Worm (Caenorhabditis elegans) whole organism, L3 larva: ENCODE measurements around the gene spl-2.

ENCODE experiments used
- ZK546.5 ChIP-seq: sonication (generic microtip); optimal IDR thresholded peaks from 2 replicates; lab custom pipeline; 2017; ENCODE audit warnings: missing biosample characterization, missing genetic modification characterization
- ama-1 ChIP-seq: fragments of 150-350 bp; optimal IDR thresholded peaks from 2 replicates; lab custom pipeline; 2018
- ceh-16 ChIP-seq: sonication (generic microtip); optimal IDR thresholded peaks from 2 replicates; lab custom pipeline; 2017; ENCODE audit warnings: missing biosample characterization, missing genetic modification characterization
- ceh-28 ChIP-seq: fragments of 150-350 bp; optimal IDR thresholded peaks from 2 replicates; lab custom pipeline; 2014; ENCODE audit warnings: missing biosample characterization, missing genetic modification reagents, missing genetic modification characterization
- elt-2 ChIP-seq: sonication (generic microtip); optimal IDR thresholded peaks from 2 replicates; lab custom pipeline; 2016; ENCODE audit warnings: missing genetic modification reagents, mild to moderate bottlenecking, missing genetic modification characterization, missing compliant biosample characterization
- fkh-2 ChIP-seq: fragments of 150-350 bp; optimal IDR thresholded peaks from 2 replicates; lab custom pipeline; 2014; ENCODE audit warnings: missing biosample characterization, missing genetic modification reagents, missing genetic modification characterization
- lin-15B ChIP-seq: fragments of 150-350 bp; optimal IDR thresholded peaks from 2 replicates; lab custom pipeline; 2014; ENCODE audit warnings: missing biosample characterization, missing genetic modification characterization
- nhr-25 ChIP-seq: sonication (generic microtip); optimal IDR thresholded peaks from 2 replicates; lab custom pipeline; 2017; ENCODE audit warnings: missing biosample characterization, missing genetic modification characterization
- nhr-77 ChIP-seq: fragments of 150-350 bp; optimal IDR thresholded peaks from 2 replicates; lab custom pipeline; 2014; ENCODE audit warnings: missing biosample characterization, missing genetic modification characterization
- pqm-1 ChIP-seq: fragments of 150-350 bp; optimal IDR thresholded peaks from 2 replicates; lab custom pipeline; 2017; ENCODE audit warnings: missing biosample characterization, missing genetic modification characterization, inconsistent platforms
- snpc-4 ChIP-seq: fragments of 150-350 bp; optimal IDR thresholded peaks from 2 replicates; lab custom pipeline; 2014; ENCODE audit warnings: missing biosample characterization, missing genetic modification characterization
- unc-39 ChIP-seq: sonication (generic microtip); optimal IDR thresholded peaks from 4 replicates; lab custom pipeline; 2017; ENCODE audit warnings: missing biosample characterization, missing genetic modification characterization

ce11 chrV:9146196-9146595 lies 503 bp downstream of the spl-2 start:
- no peak for TF ChIP-seq nhr-25
- peak; percentile 68 for TF ChIP-seq elt-2
- no peak for TF ChIP-seq lin-15B (tag; lab: Kevin White, UChicago)
- no peak for TF ChIP-seq snpc-4 (tag; lab: Kevin White, UChicago)
- no peak for TF ChIP-seq nhr-77
- no peak for TF ChIP-seq unc-39
- no peak for TF ChIP-seq ceh-16
- peak; percentile 13 for TF ChIP-seq pqm-1 (tag; lab: Kevin White, UChicago)
- TF ChIP-seq ama-1 (lab: Kevin White, UChicago) = no peak
- TF ChIP-seq fkh-2 = no peak
- TF ChIP-seq ceh-28 (tag; lab: Kevin White, UChicago) = no peak
- no peak for TF ChIP-seq ZK546.5 (tag; lab: Kevin White, UChicago)
